Fruit fly (Drosophila melanogaster) whole organism, adult: ENCODE results near the gene Skel.

ENCODE experiments used
- CG11617 ChIP-seq: fragments of 200-800 bp; sonication (Bioruptor generic); optimal IDR thresholded peaks from 2 replicates; lab custom pipeline; 2017; ENCODE audit warnings: mild to moderate bottlenecking, missing biosample characterization, missing genetic modification reagents, missing genetic modification characterization
- CG12768 ChIP-seq: fragments of 200-800 bp; sonication (Bioruptor generic); optimal IDR thresholded peaks from 2 replicates; lab custom pipeline; 2017; ENCODE audit warnings: missing biosample characterization, missing genetic modification characterization, mild to moderate bottlenecking, moderate library complexity, missing genetic modification reagents
- CG14711 ChIP-seq: fragments of 200-800 bp; sonication (Bioruptor generic); optimal IDR thresholded peaks from 2 replicates; lab custom pipeline; 2018; ENCODE audit warnings: missing biosample characterization, mild to moderate bottlenecking, missing genetic modification characterization, moderate library complexity
- CG1620 ChIP-seq: fragments of 200-800 bp; sonication (Bioruptor generic); optimal IDR thresholded peaks from 2 replicates; lab custom pipeline; 2016; ENCODE audit warnings: missing biosample characterization, missing genetic modification characterization
- CG33017 ChIP-seq: fragments of 200-800 bp; sonication (Bioruptor generic); optimal IDR thresholded peaks from 2 replicates; lab custom pipeline; 2018; ENCODE audit warnings: missing biosample characterization, mild to moderate bottlenecking, missing genetic modification characterization, moderate library complexity
- CG5204 ChIP-seq: fragments of 200-800 bp; sonication (Bioruptor generic); optimal IDR thresholded peaks from 2 replicates; lab custom pipeline; 2016; ENCODE audit warnings: missing biosample characterization, missing genetic modification characterization
- CG7045 ChIP-seq: fragments of 200-800 bp; sonication (Bioruptor generic); optimal IDR thresholded peaks from 2 replicates; lab custom pipeline; 2017; ENCODE audit warnings: missing biosample characterization, mild to moderate bottlenecking, missing genetic modification characterization
- CG7101 ChIP-seq: fragments of 200-800 bp; sonication (Bioruptor generic); optimal IDR thresholded peaks from 2 replicates; lab custom pipeline; 2018; ENCODE audit warnings: missing biosample characterization, mild to moderate bottlenecking, missing genetic modification characterization, moderate library complexity
- Clk ChIP-seq: fragments of 200-800 bp; sonication (Bioruptor generic); optimal IDR thresholded peaks from 2 replicates; lab custom pipeline; 2017; ENCODE audit warnings: missing biosample characterization, missing genetic modification characterization
- Crg-1 ChIP-seq: fragments of 200-800 bp; sonication (Bioruptor generic); optimal IDR thresholded peaks from 2 replicates; lab custom pipeline; 2016; ENCODE audit warnings: missing biosample characterization, missing genetic modification characterization
- Hr96 ChIP-seq: fragments of 200-800 bp; sonication (Bioruptor generic); optimal IDR thresholded peaks from 2 replicates; lab custom pipeline; 2016; ENCODE audit warnings: missing biosample characterization, missing genetic modification characterization
- Mnt ChIP-seq: fragments of 200-800 bp; sonication (Bioruptor generic); optimal IDR thresholded peaks from 2 replicates; lab custom pipeline; 2016; ENCODE audit warnings: missing biosample characterization, mild to moderate bottlenecking, missing genetic modification characterization
- bab1 ChIP-seq: fragments of 200-800 bp; sonication (Bioruptor generic); optimal IDR thresholded peaks from 3 replicates; lab custom pipeline; 2019; ENCODE audit warnings: missing biosample characterization, mild to moderate bottlenecking, missing genetic modification characterization, moderate library complexity
- cic ChIP-seq: fragments of 200-800 bp; sonication (Bioruptor generic); optimal IDR thresholded peaks from 2 replicates; lab custom pipeline; 2017; ENCODE audit warnings: missing biosample characterization, mild to moderate bottlenecking, missing genetic modification characterization, moderate library complexity
- cnc ChIP-seq, 2 experiments: fragments of >200 bp; optimal IDR thresholded peaks; 2 replicates each; lab custom pipeline; 2017
- kay ChIP-seq: fragments of 200-800 bp; sonication (Bioruptor generic); peaks from one replicate; lab custom pipeline; 2016; ENCODE audit warnings: missing biosample characterization, missing genetic modification characterization, borderline replicate concordance
- ovo ChIP-seq: fragments of 200-800 bp; sonication (Bioruptor generic); optimal IDR thresholded peaks from 2 replicates; lab custom pipeline; 2016; ENCODE audit warnings: missing biosample characterization, missing genetic modification characterization
- pad ChIP-seq: fragments of 200-800 bp; sonication (Bioruptor generic); optimal IDR thresholded peaks from 3 replicates; lab custom pipeline; 2017; ENCODE audit warnings: missing biosample characterization, missing genetic modification characterization, mild to moderate bottlenecking, moderate library complexity, missing genetic modification reagents
- tj ChIP-seq: fragments of 200-800 bp; sonication (Bioruptor generic); optimal IDR thresholded peaks from 3 replicates; lab custom pipeline; 2017; ENCODE audit warnings: missing biosample characterization, mild to moderate bottlenecking, missing genetic modification characterization, moderate library complexity
- toe ChIP-seq: fragments of 200-800 bp; sonication (Bioruptor generic); optimal IDR thresholded peaks from 2 replicates; lab custom pipeline; 2016; ENCODE audit warnings: missing biosample characterization, missing genetic modification characterization

Gene Skel

dm6 chr3R:10708169-10708568 lies 21.4 kb downstream of the Skel start, which contains the start of gene CG31278:
Gene CG31278, minus strand, starts transcription at chr3R:10708340.
- TF ChIP-seq bab1 (GFP tag; lab: Kevin White, UChicago) (peak; percentile 26), CG1620 (GFP tag; lab: Kevin White, UChicago) (no peak)

dm6 chr3R:10709264-10709663 lies 22.5 kb downstream of the Skel start, which contains the start of gene CG31373:
Gene CG31373, minus strand, starts transcription at chr3R:10709364.
- no peak for TF ChIP-seq ovo (GFP tag; lab: Kevin White, UChicago)
- no peak for TF ChIP-seq CG7045
- no peak for TF ChIP-seq CG1620 (GFP tag; lab: Kevin White, UChicago)
- TF ChIP-seq CG7101 (tag; lab: Kevin White, UChicago) = no peak
- TF ChIP-seq Crg-1 (GFP tag; lab: Kevin White, UChicago) = no peak
- TF ChIP-seq CG14711 = no peak
- TF ChIP-seq CG11617 (GFP tag; lab: Kevin White, UChicago) = no peak
- no peak for TF ChIP-seq Clk
- no peak for TF ChIP-seq CG33017
- TF ChIP-seq CG5204 (GFP tag; lab: Kevin White, UChicago) = no peak
- TF ChIP-seq Hr96 (GFP tag; lab: Kevin White, UChicago) = no peak
- TF ChIP-seq tj = no peak

- TF ChIP-seq CG7101 (tag; lab: Kevin White, UChicago) (no peak), bab1 (GFP tag; lab: Kevin White, UChicago) (no peak), CG5204 (GFP tag; lab: Kevin White, UChicago) (no peak), Hr96 (GFP tag; lab: Kevin White, UChicago) (no peak), Clk (no peak), CG7045 (no peak)
Measured at dm6 chr3R:10711148-10711547, 24.4 kb downstream of the Skel start, which contains the start of gene CG14689. Gene CG14689, minus strand, starts transcription at chr3R:10711248.

- no peak for TF ChIP-seq CG7101 (tag; lab: Kevin White, UChicago)
- TF ChIP-seq pad (GFP tag; lab: Kevin White, UChicago) = no peak
- TF ChIP-seq toe = no peak
- TF ChIP-seq cnc (optimal IDR thresholded peaks at IDR 0.05; lab: Kevin White, UChicago) = no peak
- TF ChIP-seq CG14711 = no peak
- no peak for TF ChIP-seq Mnt
Measured at dm6 chr3R:10714498-10714897, 27.8 kb downstream of the Skel start, which contains the start of gene CG4073. Gene CG4073, plus strand, starts transcription at chr3R:10714798.

dm6 chr3R:10726714-10727113 lies 40.0 kb downstream of the Skel start:
- no peak for TF ChIP-seq CG1620 (GFP tag; lab: Kevin White, UChicago)
- no peak for TF ChIP-seq Clk
- TF ChIP-seq CG14711 = no peak
- TF ChIP-seq CG33017 = no peak
- no peak for TF ChIP-seq CG12768
- TF ChIP-seq tj = no peak
- no peak for TF ChIP-seq CG5204 (GFP tag; lab: Kevin White, UChicago)
- TF ChIP-seq pad (GFP tag; lab: Kevin White, UChicago) = no peak
- no peak for TF ChIP-seq cnc (optimal IDR thresholded peaks at IDR 0.05; lab: Kevin White, UChicago)
- no peak for TF ChIP-seq Crg-1 (GFP tag; lab: Kevin White, UChicago)
- no peak for TF ChIP-seq toe
- no peak for TF ChIP-seq bab1 (GFP tag; lab: Kevin White, UChicago)
- TF ChIP-seq Hr96 (GFP tag; lab: Kevin White, UChicago) = no peak
- TF ChIP-seq ovo (GFP tag; lab: Kevin White, UChicago) = no peak

- TF ChIP-seq Clk (no peak), cic (GFP tag; lab: Kevin White, UChicago) (no peak), Mnt (no peak), CG5204 (GFP tag; lab: Kevin White, UChicago) (no peak), pad (GFP tag; lab: Kevin White, UChicago) (no peak), kay (GFP tag; lab: Kevin White, UChicago) (no peak), CG7101 (tag; lab: Kevin White, UChicago) (no peak), tj (no peak), CG33017 (no peak), CG7045 (no peak), CG1620 (GFP tag; lab: Kevin White, UChicago) (no peak), Crg-1 (GFP tag; lab: Kevin White, UChicago) (no peak), CG14711 (no peak), Hr96 (GFP tag; lab: Kevin White, UChicago) (no peak), CG12768 (no peak), CG11617 (GFP tag; lab: Kevin White, UChicago) (no peak), ovo (GFP tag; lab: Kevin White, UChicago) (no peak)
Measured at dm6 chr3R:10735857-10736256, 49.1 kb downstream of the Skel start, which contains the start of gene tomboy20. Gene tomboy20, minus strand, starts transcription at chr3R:10735957.
